Fruit fly (Drosophila melanogaster) whole organism, embryonic: ENCODE data around the gene ACXC.

Experiments
- ATbp ChIP-seq: fragments of 200-800 bp; sonication (Bioruptor generic); optimal IDR thresholded peaks from 2 replicates; lab custom pipeline; 2017; ENCODE audit warnings: missing biosample characterization, mild to moderate bottlenecking, missing genetic modification characterization, missing genetic modification reagents
- CG10543 ChIP-seq: fragments of 200-800 bp; sonication (Bioruptor generic); optimal IDR thresholded peaks from 3 replicates; lab custom pipeline; 2017; ENCODE audit warnings: missing biosample characterization, mild to moderate bottlenecking, missing genetic modification characterization, moderate library complexity
- CG12236 ChIP-seq: fragments of 200-800 bp; sonication (Bioruptor generic); optimal IDR thresholded peaks from 2 replicates; lab custom pipeline; 2016; ENCODE audit warnings: missing biosample characterization, missing genetic modification characterization
- CG12391 ChIP-seq: fragments of 200-800 bp; sonication (Bioruptor generic); optimal IDR thresholded peaks from 3 replicates; lab custom pipeline; 2018; ENCODE audit warnings: missing biosample characterization, mild to moderate bottlenecking, missing genetic modification characterization, moderate library complexity
- CG12942 ChIP-seq: fragments of 200-800 bp; sonication (Bioruptor generic); optimal IDR thresholded peaks from 3 replicates; lab custom pipeline; 2016; ENCODE audit warnings: missing biosample characterization, missing genetic modification characterization
- CG16863 ChIP-seq: fragments of 200-800 bp; sonication (Bioruptor generic); optimal IDR thresholded peaks from 3 replicates; lab custom pipeline; 2016; ENCODE audit warnings: missing biosample characterization, missing genetic modification characterization
- CG17359 ChIP-seq: fragments of 200-800 bp; sonication (Bioruptor generic); optimal IDR thresholded peaks from 3 replicates; lab custom pipeline; 2018; ENCODE audit warnings: missing biosample characterization, mild to moderate bottlenecking, missing genetic modification characterization, moderate library complexity
- CG17361 ChIP-seq: fragments of 200-800 bp; sonication (Bioruptor generic); IDR thresholded peaks from 3 replicates; pipeline ENCODE4 v1.3.6; 2022; ENCODE audit warnings: missing biosample characterization, missing genetic modification characterization
- CG17568 ChIP-seq: fragments of 200-800 bp; sonication (Bioruptor generic); optimal IDR thresholded peaks from 2 replicates; lab custom pipeline; 2018; ENCODE audit warnings: missing biosample characterization, mild to moderate bottlenecking, missing genetic modification characterization, moderate library complexity
- CG18262 ChIP-seq: fragments of 200-800 bp; optimal IDR thresholded peaks from 3 replicates; lab custom pipeline; 2019; ENCODE audit warnings: missing biosample characterization, mild to moderate bottlenecking, missing genetic modification characterization, moderate library complexity
- CG18476 ChIP-seq: fragments of 200-800 bp; sonication (Bioruptor generic); optimal IDR thresholded peaks from 2 replicates; lab custom pipeline; 2016; ENCODE audit warnings: missing biosample characterization, mild to moderate bottlenecking, missing genetic modification characterization
- CG2678 ChIP-seq: fragments of 200-800 bp; sonication (Bioruptor generic); optimal IDR thresholded peaks from 3 replicates; lab custom pipeline; 2019; ENCODE audit warnings: missing biosample characterization, mild to moderate bottlenecking, missing genetic modification characterization, moderate library complexity
- CG2712 ChIP-seq: fragments of 200-800 bp; optimal IDR thresholded peaks from 3 replicates; lab custom pipeline; 2019; ENCODE audit warnings: missing biosample characterization, mild to moderate bottlenecking, missing genetic modification characterization, moderate library complexity
- CG34376 ChIP-seq: fragments of 200-800 bp; sonication (Bioruptor generic); optimal IDR thresholded peaks from 2 replicates; lab custom pipeline; 2018; ENCODE audit warnings: missing biosample characterization, mild to moderate bottlenecking, missing genetic modification characterization
- CG4360 ChIP-seq: fragments of 200-800 bp; sonication (Bioruptor generic); IDR thresholded peaks from 2 replicates; pipeline ENCODE4 v1.3.6; 2022; ENCODE audit warnings: missing biosample characterization, missing genetic modification characterization
- CG4820 ChIP-seq: fragments of 200-800 bp; sonication (Bioruptor generic); optimal IDR thresholded peaks from 3 replicates; lab custom pipeline; 2016; ENCODE audit warnings: missing biosample characterization, missing genetic modification characterization
- CG6765 ChIP-seq: fragments of 200-800 bp; sonication (Bioruptor generic); optimal IDR thresholded peaks from 3 replicates; lab custom pipeline; 2017; ENCODE audit warnings: missing biosample characterization, mild to moderate bottlenecking, missing genetic modification characterization
- CG7372 ChIP-seq: fragments of 200-800 bp; sonication (Bioruptor generic); IDR thresholded peaks from 2 replicates; pipeline ENCODE4 v1.3.6; 2022; ENCODE audit warnings: missing biosample characterization, missing genetic modification characterization
- CG7839 ChIP-seq: fragments of 200-800 bp; sonication (Bioruptor generic); optimal IDR thresholded peaks from 3 replicates; lab custom pipeline; 2018; ENCODE audit warnings: missing biosample characterization, mild to moderate bottlenecking, missing genetic modification characterization, moderate library complexity
- CG8089 ChIP-seq: fragments of 200-800 bp; sonication (Bioruptor generic); optimal IDR thresholded peaks from 3 replicates; lab custom pipeline; 2016; ENCODE audit warnings: missing biosample characterization, missing genetic modification characterization
- CG8388 ChIP-seq: fragments of 200-800 bp; sonication (Bioruptor generic); optimal IDR thresholded peaks from 2 replicates; lab custom pipeline; 2019; ENCODE audit warnings: missing biosample characterization, mild to moderate bottlenecking, missing genetic modification characterization, moderate library complexity
- CG8478 ChIP-seq: fragments of >200 bp; optimal IDR thresholded peaks from 2 replicates; lab custom pipeline; 2018
- CTCF ChIP-seq: fragments of 200-800 bp; sonication (Bioruptor generic); optimal IDR thresholded peaks from 2 replicates; lab custom pipeline; 2017; ENCODE audit warnings: missing biosample characterization, mild to moderate bottlenecking, missing genetic modification characterization, moderate library complexity
- D19A ChIP-seq: fragments of 200-800 bp; optimal IDR thresholded peaks from 3 replicates; lab custom pipeline; 2019; ENCODE audit warnings: missing biosample characterization, mild to moderate bottlenecking, missing genetic modification characterization, moderate library complexity
- Dfd ChIP-seq, 2 experiments: fragments of >200 bp; optimal IDR thresholded peaks; 2 replicates each; lab custom pipeline; 2017; ENCODE audit warnings: missing biosample characterization in 2 of 2, missing genetic modification characterization in 2 of 2
- Dp ChIP-seq: fragments of 200-800 bp; sonication (Bioruptor generic); optimal IDR thresholded peaks from 2 replicates; lab custom pipeline; 2018; ENCODE audit warnings: missing biosample characterization, mild to moderate bottlenecking, missing genetic modification characterization, moderate library complexity
- E2f1 ChIP-seq: fragments of 200-800 bp; sonication (Bioruptor generic); IDR thresholded peaks from 2 replicates; pipeline ENCODE4 v1.3.6; 2022; ENCODE audit warnings: missing biosample characterization, missing genetic modification characterization
- Hr3 ChIP-seq: fragments of 200-800 bp; sonication (Bioruptor generic); optimal IDR thresholded peaks from 3 replicates; lab custom pipeline; 2016; ENCODE audit warnings: missing biosample characterization, missing genetic modification characterization
- Hr51 ChIP-seq, 2 experiments: fragments of 200-800 bp; sonication (Bioruptor generic); optimal IDR thresholded peaks; 2 replicates in 1 of 2; 3 replicates in 1 of 2; lab custom pipeline; 2016 to 2018; ENCODE audit warnings: missing biosample characterization in 2 of 2, missing genetic modification characterization in 2 of 2, mild to moderate bottlenecking in 1 of 2, moderate library complexity in 1 of 2
- Lpt ChIP-seq: fragments of >200 bp; optimal IDR thresholded peaks from 2 replicates; lab custom pipeline; 2018; ENCODE audit warnings: missing biosample characterization, missing genetic modification characterization
- MBD-R2 ChIP-seq: fragments of 200-800 bp; sonication (Bioruptor generic); IDR thresholded peaks from 2 replicates; pipeline ENCODE4 v1.3.6; 2022; ENCODE audit warnings: missing biosample characterization, missing genetic modification characterization
- Mad ChIP-seq: fragments of 200-800 bp; sonication (Bioruptor generic); optimal IDR thresholded peaks from 2 replicates; lab custom pipeline; 2016; ENCODE audit warnings: missing biosample characterization, missing genetic modification characterization
- Med ChIP-seq: fragments of 200-800 bp; sonication (Bioruptor generic); peaks from one replicate; lab custom pipeline; 2016; ENCODE audit warnings: missing biosample characterization, missing genetic modification characterization, mild to moderate bottlenecking, inconsistent platforms, moderate library complexity
- Meics ChIP-seq: fragments of 200-800 bp; sonication (Bioruptor generic); optimal IDR thresholded peaks from 2 replicates; lab custom pipeline; 2017; ENCODE audit warnings: missing biosample characterization, mild to moderate bottlenecking, missing genetic modification characterization
- Neu2 ChIP-seq: fragments of 200-800 bp; sonication (Bioruptor generic); optimal IDR thresholded peaks from 3 replicates; lab custom pipeline; 2016; ENCODE audit warnings: missing biosample characterization, missing genetic modification characterization, borderline replicate concordance
- Oaz ChIP-seq: fragments of 200-800 bp; sonication (Bioruptor generic); IDR thresholded peaks from 2 replicates; pipeline ENCODE4 v1.3.6; 2022; ENCODE audit warnings: missing biosample characterization, missing genetic modification characterization
- Ravus ChIP-seq: fragments of 200-800 bp; sonication (Bioruptor generic); IDR thresholded peaks from 2 replicates; pipeline ENCODE4 v1.3.6; 2022; ENCODE audit warnings: missing biosample characterization, missing genetic modification characterization
- Vsx1 ChIP-seq: fragments of 200-800 bp; sonication (Bioruptor generic); optimal IDR thresholded peaks from 2 replicates; lab custom pipeline; 2017; ENCODE audit warnings: missing biosample characterization, mild to moderate bottlenecking, missing genetic modification characterization, missing genetic modification reagents
- Xbp1 ChIP-seq: fragments of 200-800 bp; sonication (Bioruptor generic); optimal IDR thresholded peaks from 3 replicates; lab custom pipeline; 2016; ENCODE audit warnings: missing biosample characterization, mild to moderate bottlenecking, missing genetic modification characterization
- Xrp1 ChIP-seq: fragments of 200-800 bp; sonication (Bioruptor generic); IDR thresholded peaks from 2 replicates; pipeline ENCODE4 v1.3.6; 2022; ENCODE audit warnings: missing biosample characterization, missing genetic modification characterization
- az2 ChIP-seq: fragments of 200-800 bp; sonication (Bioruptor generic); optimal IDR thresholded peaks from 3 replicates; lab custom pipeline; 2016; ENCODE audit warnings: missing biosample characterization, missing genetic modification characterization
- dysf ChIP-seq: fragments of 200-800 bp; sonication (Bioruptor generic); IDR thresholded peaks from 3 replicates; pipeline ENCODE4 v1.3.6; 2022; ENCODE audit warnings: missing biosample characterization, missing genetic modification characterization
- fd96Cb ChIP-seq: fragments of 200-800 bp; sonication (Bioruptor generic); optimal IDR thresholded peaks from 2 replicates; lab custom pipeline; 2018; ENCODE audit warnings: missing biosample characterization, mild to moderate bottlenecking, missing genetic modification characterization, moderate library complexity
- grau ChIP-seq: fragments of 200-800 bp; optimal IDR thresholded peaks from 3 replicates; lab custom pipeline; 2019; ENCODE audit warnings: missing biosample characterization, mild to moderate bottlenecking, missing genetic modification characterization, moderate library complexity
- jigr1 ChIP-seq: fragments of 200-800 bp; sonication (Bioruptor generic); IDR thresholded peaks from 3 replicates; pipeline ENCODE4 v1.3.6; 2022; ENCODE audit warnings: missing biosample characterization, missing genetic modification characterization
- kay ChIP-seq: fragments of 200-800 bp; sonication (Bioruptor generic); optimal IDR thresholded peaks from 2 replicates; lab custom pipeline; 2016; ENCODE audit warnings: missing biosample characterization, missing genetic modification characterization
- lola ChIP-seq, 3 experiments: fragments of >200 bp in 2 of 3; fragments of 200-800 bp in 1 of 3; sonication (Bioruptor generic) in 1 of 3; optimal IDR thresholded peaks; 2 replicates each; lab custom pipeline; 2017 to 2019; ENCODE audit warnings: missing biosample characterization in 3 of 3, missing genetic modification characterization in 3 of 3, mild to moderate bottlenecking in 1 of 3, moderate library complexity in 1 of 3
- nmo ChIP-seq: fragments of 200-800 bp; sonication (Bioruptor generic); optimal IDR thresholded peaks from 2 replicates; lab custom pipeline; 2018; ENCODE audit warnings: missing biosample characterization, mild to moderate bottlenecking, missing genetic modification characterization, moderate library complexity
- phol ChIP-seq: fragments of 200-800 bp; sonication (Bioruptor generic); optimal IDR thresholded peaks from 3 replicates; lab custom pipeline; 2018; ENCODE audit warnings: missing biosample characterization, mild to moderate bottlenecking, missing genetic modification characterization, moderate library complexity
- row ChIP-seq: fragments of 200-800 bp; sonication (Bioruptor generic); IDR thresholded peaks from 3 replicates; pipeline ENCODE4 v1.3.6; 2022; ENCODE audit warnings: missing biosample characterization, missing genetic modification characterization
- unpg ChIP-seq: fragments of 200-800 bp; sonication (Bioruptor generic); optimal IDR thresholded peaks from 3 replicates; lab custom pipeline; 2018; ENCODE audit warnings: missing biosample characterization, mild to moderate bottlenecking, missing genetic modification characterization, moderate library complexity
- wor ChIP-seq: fragments of 200-800 bp; sonication (Bioruptor generic); IDR thresholded peaks from 2 replicates; pipeline ENCODE4 v1.3.6; 2022; ENCODE audit warnings: missing biosample characterization, missing genetic modification characterization

ACXC gene

dm6 chr2L:12867482-12867881, 44.8 kb upstream of the ACXC start (continued):
- TF ChIP-seq CG2712 (tag; lab: Kevin White, UChicago) (peak; percentile 34), CG18262 (tag; lab: Kevin White, UChicago) (peak; percentile 47), CTCF (GFP tag; lab: Kevin White, UChicago) (no peak), kay (no peak), unpg (GFP tag; lab: Kevin White, UChicago) (peak; percentile 17), Mad (GFP tag; lab: Kevin White, UChicago) (no peak), CG18476 (GFP tag; lab: Kevin White, UChicago) (no peak), D19A (tag; lab: Kevin White, UChicago) (peak; percentile 15), grau (tag; lab: Kevin White, UChicago) (peak; percentile 31), Ravus (GFP tag; lab: Robert Waterston, UW) (no peak), Vsx1 (GFP tag; lab: Kevin White, UChicago) (no peak), CG16863 (GFP tag; lab: Kevin White, UChicago) (no peak), az2 (GFP tag; lab: Kevin White, UChicago) (no peak), CG8478 (no peak), CG34376 (GFP tag; lab: Kevin White, UChicago) (no peak), CG4820 (GFP tag; lab: Kevin White, UChicago) (peak; percentile 10), CG12942 (GFP tag; lab: Kevin White, UChicago) (no peak), Dfd (GFP tag; optimal IDR thresholded peaks at IDR 0.05; lab: Kevin White, UChicago) (no peak), Hr51 (GFP tag; optimal IDR thresholded peaks at IDR 0.05; lab: Kevin White, UChicago) (peak in 1 of 2 experiments; percentile 41), CG2678 (tag; lab: Kevin White, UChicago) (peak; percentile 50), dysf (GFP tag; lab: Robert Waterston, UW) (peak; percentile 21; the same call in 1 of the 3 replicates), E2f1 (no peak), Oaz (GFP tag; lab: Robert Waterston, UW) (no peak), CG17568 (no peak), CG6765 (GFP tag; lab: Kevin White, UChicago) (no peak), Neu2 (GFP tag; lab: Kevin White, UChicago) (no peak), jigr1 (GFP tag; lab: Robert Waterston, UW) (no peak), CG4360 (GFP tag; lab: Robert Waterston, UW) (no peak), Xrp1 (GFP tag; lab: Robert Waterston, UW) (peak; percentile 35; the same call in 1 of the 2 replicates), lola (GFP tag; optimal IDR thresholded peaks at IDR 0.05; lab: Kevin White, UChicago) (peak in 1 of 3 experiments; percentile 21), ATbp (peak; percentile 13), nmo (peak; percentile 31), CG7839 (tag; lab: Kevin White, UChicago) (peak; percentile 28), CG7372 (GFP tag; lab: Robert Waterston, UW) (no peak), Lpt (GFP tag; lab: Kevin White, UChicago) (no peak), Dp (GFP tag; lab: Kevin White, UChicago) (no peak), CG8089 (no peak), CG17359 (peak; percentile 37), CG10543 (GFP tag; lab: Kevin White, UChicago) (no peak), row (GFP tag; lab: Robert Waterston, UW) (peak; percentile 52; the same call in 1 of the 3 replicates), MBD-R2 (no peak), Med (GFP tag; lab: Kevin White, UChicago) (no peak), wor (GFP tag; lab: Robert Waterston, UW) (no peak), Meics (GFP tag; lab: Kevin White, UChicago) (no peak), CG17361 (GFP tag; lab: Robert Waterston, UW) (0 out of 3 replicates have a peak, but pooled peaks have one; percentile 14), Xbp1 (GFP tag; lab: Kevin White, UChicago) (peak; percentile 25), phol (tag; lab: Kevin White, UChicago) (peak; percentile 22), CG12391 (peak; percentile 31), Hr3 (GFP tag; lab: Kevin White, UChicago) (peak; percentile 3), CG8388 (GFP tag; lab: Kevin White, UChicago) (peak; percentile 19), CG12236 (GFP tag; lab: Kevin White, UChicago) (no peak), fd96Cb (tag; lab: Kevin White, UChicago) (no peak)
